Worm (Caenorhabditis elegans): Measurements from ENCODE around the gene col-9.

- TF ChIP-seq ama-1 (optimal IDR thresholded peaks at IDR 0.05) = no peak
- TF ChIP-seq ceh-36 (tag; optimal IDR thresholded peaks at IDR 0.05) = no peak
- no peak for TF ChIP-seq tbx-37 (GFP tag; conservative IDR thresholded peaks at IDR 0.05)
- TF ChIP-seq tra-4 (tag; optimal IDR thresholded peaks at IDR 0.05) = no peak
- no peak for TF ChIP-seq ceh-13 (GFP tag; optimal IDR thresholded peaks at IDR 0.05)
- TF ChIP-seq pes-1 (GFP tag; IDR thresholded peaks at IDR 0.05) = no peak
- no peak for TF ChIP-seq F13C5.2 (tag; optimal IDR thresholded peaks at IDR 0.05)
- TF ChIP-seq hnd-1 (tag; optimal IDR thresholded peaks at IDR 0.05) = no peak
Observed at ce11 chrX:13603826-13604225, 14.0 kb downstream of the col-9 start, which contains the start of gene F54B11.8.
